Worm (Caenorhabditis elegans): ENCODE results near the gene coq-5.
A peak's percentile ranks its signal among the peaks of the same experiment; 100 is the strongest.

Gene coq-5

ce11 chrIII:7854494-7855184 is 3.6 kb downstream of the coq-5 start, which contains the start of gene rpl-35:
TSS of gene rpl-35 (plus strand) at chrIII:7855134.
- TF ChIP-seq hlh-13 (GFP tag; optimal IDR thresholded peaks at IDR 0.05): no peak
- no peak for TF ChIP-seq pag-3 (tag; optimal IDR thresholded peaks at IDR 0.05; ENCODE audit: borderline replicate concordance)
- peak; percentile 68 for TF ChIP-seq dmd-4 (tag; optimal IDR thresholded peaks at IDR 0.05; ENCODE audit: borderline replicate concordance)
- peak; percentile 79 for TF ChIP-seq ceh-19 (GFP tag; optimal IDR thresholded peaks at IDR 0.05)
- peak; percentile 78 for TF ChIP-seq sdc-2 (tag; optimal IDR thresholded peaks at IDR 0.05)
- no peak for TF ChIP-seq hlh-6 (tag; optimal IDR thresholded peaks at IDR 0.05)
- TF ChIP-seq ztf-16 (tag; optimal IDR thresholded peaks at IDR 0.05): peak; percentile 93
- peak; percentile 84 for TF ChIP-seq unc-3 (GFP tag; conservative IDR thresholded peaks at IDR 0.05)
- TF ChIP-seq unc-3 (tag; optimal IDR thresholded peaks at IDR 0.05): peak; percentile 80
- peak; percentile 98 for TF ChIP-seq ceh-31 (tag; optimal IDR thresholded peaks at IDR 0.05)
- TF ChIP-seq eyg-1 (tag; optimal IDR thresholded peaks at IDR 0.05): peak; percentile 30
- peak; percentile 83 for TF ChIP-seq ceh-45 (GFP tag; IDR thresholded peaks at IDR 0.05)
- peak; percentile 100 for TF ChIP-seq ceh-18 (tag; optimal IDR thresholded peaks at IDR 0.05)
- TF ChIP-seq ahr-1 (tag; optimal IDR thresholded peaks at IDR 0.05): peak; percentile 79
- peak; percentile 62 for TF ChIP-seq che-1 (tag; optimal IDR thresholded peaks at IDR 0.05)
- no peak for TF ChIP-seq odd-2 (tag; optimal IDR thresholded peaks at IDR 0.05)
- TF ChIP-seq nhr-11 (tag; optimal IDR thresholded peaks at IDR 0.05): peak; percentile 86
- peak; percentile 86 for TF ChIP-seq pat-9 (tag; optimal IDR thresholded peaks at IDR 0.05)
- peak; percentile 55 for TF ChIP-seq ceh-30 (tag; optimal IDR thresholded peaks at IDR 0.05)
- TF ChIP-seq sox-2 (GFP tag; IDR thresholded peaks at IDR 0.05): peak; percentile 84
- TF ChIP-seq hlh-8 (tag; optimal IDR thresholded peaks at IDR 0.05): peak; percentile 87
- TF ChIP-seq madf-2 (tag; optimal IDR thresholded peaks at IDR 0.05): peak; percentile 92
- TF ChIP-seq npax-4 (tag; optimal IDR thresholded peaks at IDR 0.05): no peak
- TF ChIP-seq ceh-34 (tag; optimal IDR thresholded peaks at IDR 0.05): peak; percentile 99
- TF ChIP-seq fax-1 (tag; optimal IDR thresholded peaks at IDR 0.05): peak; percentile 58
- peak; percentile 30 for TF ChIP-seq hlh-15 (tag; optimal IDR thresholded peaks at IDR 0.05)
- TF ChIP-seq ceh-6 (GFP tag; optimal IDR thresholded peaks at IDR 0.05): peak; percentile 75
- TF ChIP-seq sox-4 (tag; optimal IDR thresholded peaks at IDR 0.05): peak; percentile 78
- TF ChIP-seq zip-5 (tag; optimal IDR thresholded peaks at IDR 0.05): peak; percentile 49
- no peak for TF ChIP-seq pha-4 (tag; optimal IDR thresholded peaks at IDR 0.05)
- peak; percentile 78 for TF ChIP-seq gmeb-2 (tag; optimal IDR thresholded peaks at IDR 0.05)
- peak; percentile 38 for TF ChIP-seq C38D4.7 (GFP tag; optimal IDR thresholded peaks at IDR 0.05)
- TF ChIP-seq mec-3 (tag; optimal IDR thresholded peaks at IDR 0.05; ENCODE audit: borderline replicate concordance): no peak
- TF ChIP-seq ceh-48 (tag; optimal IDR thresholded peaks at IDR 0.05): peak; percentile 83
- TF ChIP-seq ceh-2 (tag; optimal IDR thresholded peaks at IDR 0.05): peak; percentile 81
- peak; percentile 79 for TF ChIP-seq ttx-3 (tag; optimal IDR thresholded peaks at IDR 0.05)
- peak; percentile 97 for TF ChIP-seq dve-1 (tag; optimal IDR thresholded peaks at IDR 0.05)
- no peak for TF ChIP-seq nhr-232 (tag; optimal IDR thresholded peaks at IDR 0.05)
- TF ChIP-seq pqm-1 (tag; optimal IDR thresholded peaks at IDR 0.05): peak; percentile 89
- TF ChIP-seq ceh-22 (tag; optimal IDR thresholded peaks at IDR 0.05): peak; percentile 84
- TF ChIP-seq rnt-1 (tag; optimal IDR thresholded peaks at IDR 0.05): peak; percentile 99
- TF ChIP-seq ets-4 (tag; optimal IDR thresholded peaks at IDR 0.05): peak; percentile 84
- TF ChIP-seq ref-2 (tag; optimal IDR thresholded peaks at IDR 0.05): peak; percentile 99
- peak; percentile 86 for TF ChIP-seq C08G9.2 (tag; optimal IDR thresholded peaks at IDR 0.05)
- peak; percentile 89 for TF ChIP-seq pax-1 (tag; optimal IDR thresholded peaks at IDR 0.05)
- peak; percentile 99 for TF ChIP-seq unc-42 (tag; optimal IDR thresholded peaks at IDR 0.05)
- no peak for TF ChIP-seq elt-4 (tag; optimal IDR thresholded peaks at IDR 0.05)
- peak; percentile 88 for TF ChIP-seq hlh-30 (tag; optimal IDR thresholded peaks at IDR 0.05; ENCODE audit: insufficient read depth)
- peak; percentile 53 for TF ChIP-seq lin-11 (tag; optimal IDR thresholded peaks at IDR 0.05)
- TF ChIP-seq syd-9 (tag; optimal IDR thresholded peaks at IDR 0.05): peak; percentile 92
- TF ChIP-seq Y22D7AL.16 (tag; optimal IDR thresholded peaks at IDR 0.05): peak; percentile 42
- peak; percentile 75 for TF ChIP-seq tbx-7 (tag; optimal IDR thresholded peaks at IDR 0.05)

Measured in whole organism, late embryonic.